Worm (Caenorhabditis elegans) whole organism, young adult: ENCODE data around the gene C45G9.12.
A peak's percentile ranks its signal among the peaks of the same experiment; 100 is the strongest.

Source experiments
- B0019.2 ChIP-seq: fragments of 200-800 bp; sonication (Bioruptor generic); conservative IDR thresholded peaks from 2 replicates; pipeline ENCODE4 v1.3.6; 2022; ENCODE audit warnings: missing genetic modification reagents, missing genetic modification characterization, missing compliant biosample characterization
- C06A6.2 ChIP-seq: fragments of 200-800 bp; sonication (Bioruptor generic); conservative IDR thresholded peaks from 2 replicates; pipeline ENCODE4 v1.3.6; 2022; ENCODE audit warnings: missing genetic modification characterization, missing compliant biosample characterization
- C17E4.6 ChIP-seq: fragments of 200-800 bp; sonication (Bioruptor generic); IDR thresholded peaks from 2 replicates; pipeline ENCODE4 v1.3.6; 2022; ENCODE audit warnings: missing genetic modification reagents, missing genetic modification characterization, missing compliant biosample characterization
- F23B12.7 ChIP-seq: sonication (generic microtip); optimal IDR thresholded peaks from 2 replicates; lab custom pipeline; 2017; ENCODE audit warnings: missing genetic modification characterization, mild to moderate bottlenecking, missing compliant biosample characterization, antibody characterized with exemption, moderate library complexity; ENCODE audit not compliant: insufficient read depth
- F33H1.4 ChIP-seq: fragments of 200-800 bp; sonication (Bioruptor generic); IDR thresholded peaks from 2 replicates; pipeline ENCODE4 v1.3.6; 2022; ENCODE audit warnings: missing genetic modification reagents, missing genetic modification characterization, missing compliant biosample characterization
- F39B2.1 ChIP-seq: fragments of 200-800 bp; sonication (Bioruptor generic); IDR thresholded peaks from 2 replicates; pipeline ENCODE4 v1.3.6; 2022; ENCODE audit warnings: missing genetic modification reagents, missing genetic modification characterization, missing compliant biosample characterization
- F52B5.7 ChIP-seq: sonication (generic microtip); optimal IDR thresholded peaks from 2 replicates; lab custom pipeline; 2016; ENCODE audit warnings: mild to moderate bottlenecking, missing genetic modification characterization, missing compliant biosample characterization
- F55B11.4 ChIP-seq: sonication (generic microtip); optimal IDR thresholded peaks from 2 replicates; lab custom pipeline; 2016; ENCODE audit warnings: missing compliant biosample characterization, missing genetic modification characterization, borderline replicate concordance; ENCODE audit not compliant: insufficient read depth
- K12H6.12 ChIP-seq: fragments of 200-800 bp; sonication (Bioruptor generic); optimal IDR thresholded peaks from 2 replicates; lab custom pipeline; 2018; ENCODE audit warnings: mild to moderate bottlenecking, missing genetic modification characterization, missing compliant biosample characterization
- T07F8.4 ChIP-seq: sonication (generic microtip); optimal IDR thresholded peaks from 2 replicates; lab custom pipeline; 2016; ENCODE audit warnings: mild to moderate bottlenecking, missing genetic modification characterization, moderate library complexity, missing compliant biosample characterization
- T26A5.8 ChIP-seq: sonication (generic microtip); optimal IDR thresholded peaks from 2 replicates; lab custom pipeline; 2016; ENCODE audit warnings: missing genetic modification characterization, missing compliant biosample characterization
- Y95B8A.8 ChIP-seq: fragments of 200-800 bp; sonication (Bioruptor generic); IDR thresholded peaks from 2 replicates; pipeline ENCODE4 v1.3.6; 2022; ENCODE audit warnings: missing genetic modification reagents, missing genetic modification characterization, missing compliant biosample characterization
- ZK185.1 ChIP-seq: sonication (generic microtip); optimal IDR thresholded peaks from 2 replicates; lab custom pipeline; 2016; ENCODE audit warnings: mild to moderate bottlenecking, missing genetic modification characterization, missing compliant biosample characterization; ENCODE audit not compliant: poor library complexity, severe bottlenecking
- atf-7 ChIP-seq: sonication (generic microtip); optimal IDR thresholded peaks from 2 replicates; lab custom pipeline; 2017; ENCODE audit warnings: mild to moderate bottlenecking, missing genetic modification characterization, missing compliant biosample characterization
- attf-3 ChIP-seq: fragments of 200-800 bp; sonication (Bioruptor generic); conservative IDR thresholded peaks from 2 replicates; pipeline ENCODE4 v1.3.6; 2022; ENCODE audit warnings: missing genetic modification reagents, missing genetic modification characterization, missing compliant biosample characterization
- cebp-2 ChIP-seq: fragments of 200-800 bp; sonication (Bioruptor generic); IDR thresholded peaks from 2 replicates; pipeline ENCODE4 v1.3.6; 2022; ENCODE audit warnings: missing genetic modification characterization, missing compliant biosample characterization
- ceh-100 ChIP-seq: fragments of 200-800 bp; sonication (Bioruptor generic); IDR thresholded peaks from 2 replicates; pipeline ENCODE4 v1.3.6; 2022; ENCODE audit warnings: missing genetic modification reagents, missing genetic modification characterization, missing compliant biosample characterization
- ceh-91 ChIP-seq: fragments of 200-800 bp; sonication (Bioruptor generic); IDR thresholded peaks from 2 replicates; pipeline ENCODE4 v1.3.6; 2022; ENCODE audit warnings: missing genetic modification reagents, missing genetic modification characterization, missing compliant biosample characterization
- die-1 ChIP-seq: sonication (generic microtip); optimal IDR thresholded peaks from 2 replicates; lab custom pipeline; 2016; ENCODE audit warnings: missing genotype, mild to moderate bottlenecking, missing genetic modification characterization, missing compliant biosample characterization
- dpff-1 ChIP-seq: sonication (generic microtip); optimal IDR thresholded peaks from 2 replicates; lab custom pipeline; 2017; ENCODE audit warnings: mild to moderate bottlenecking, missing genetic modification characterization, missing compliant biosample characterization
- egl-44 ChIP-seq: fragments of 200-800 bp; sonication (Bioruptor generic); IDR thresholded peaks from 2 replicates; pipeline ENCODE4 v1.3.6; 2022; ENCODE audit warnings: missing genetic modification reagents, missing genetic modification characterization, missing compliant biosample characterization
- fkh-3 ChIP-seq: sonication (generic microtip); optimal IDR thresholded peaks from 2 replicates; lab custom pipeline; 2016; ENCODE audit warnings: mild to moderate bottlenecking, missing genetic modification characterization, missing compliant biosample characterization
- let-607 ChIP-seq, 2 experiments: fragments of 200-800 bp in 1 of 2; sonication (Bioruptor generic) in 1 of 2; sonication (generic microtip) in 1 of 2; optimal IDR thresholded peaks; 2 replicates each; lab custom pipeline; 2016 to 2018; ENCODE audit warnings: mild to moderate bottlenecking in 2 of 2, missing compliant biosample characterization in 2 of 2, missing genetic modification characterization in 2 of 2, moderate library complexity in 2 of 2, missing genotype in 1 of 2
- lin-26 ChIP-seq: fragments of 200-800 bp; sonication (Bioruptor generic); IDR thresholded peaks from 2 replicates; pipeline ENCODE4 v1.3.6; 2022; ENCODE audit warnings: missing genetic modification reagents, missing genetic modification characterization, missing compliant biosample characterization
- lin-35 ChIP-seq, 3 experiments: fragments of 150-350 bp in 2 of 3; sonication (generic microtip) in 1 of 3; optimal IDR thresholded peaks; 2 replicates each; lab custom pipeline; 2014 to 2018; ENCODE audit warnings: missing biosample characterization in 3 of 3, missing genetic modification characterization in 3 of 3, missing genetic modification reagents in 3 of 3
- lin-40 ChIP-seq: sonication (generic microtip); optimal IDR thresholded peaks from 2 replicates; lab custom pipeline; 2016; ENCODE audit warnings: missing genetic modification characterization, mild to moderate bottlenecking, missing compliant biosample characterization, missing genotype, missing genetic modification reagents
- lir-1 ChIP-seq: fragments of 200-800 bp; sonication (Bioruptor generic); conservative IDR thresholded peaks from 2 replicates; pipeline ENCODE4 v1.3.6; 2022; ENCODE audit warnings: missing genetic modification reagents, missing genetic modification characterization, missing compliant biosample characterization
- mcd-1 ChIP-seq: fragments of 200-800 bp; sonication (Bioruptor generic); IDR thresholded peaks from 2 replicates; pipeline ENCODE4 v1.3.6; 2022; ENCODE audit warnings: missing genetic modification reagents, missing genetic modification characterization, missing compliant biosample characterization
- nfyb-1 ChIP-seq: fragments of 200-800 bp; sonication (Bioruptor generic); IDR thresholded peaks from 2 replicates; pipeline ENCODE4 v1.3.6; 2022; ENCODE audit warnings: missing genetic modification reagents, missing genetic modification characterization, missing compliant biosample characterization
- nhr-120 ChIP-seq: fragments of 200-800 bp; sonication (Bioruptor generic); IDR thresholded peaks from 2 replicates; pipeline ENCODE4 v1.3.6; 2022; ENCODE audit warnings: missing genetic modification characterization, missing compliant biosample characterization
- nhr-27 ChIP-seq: fragments of 200-800 bp; sonication (Bioruptor generic); optimal IDR thresholded peaks from 2 replicates; lab custom pipeline; 2018; ENCODE audit warnings: mild to moderate bottlenecking, missing genetic modification characterization, moderate library complexity, missing compliant biosample characterization
- nhr-90 ChIP-seq: sonication (generic microtip); optimal IDR thresholded peaks from 2 replicates; lab custom pipeline; 2016; ENCODE audit warnings: missing genotype, mild to moderate bottlenecking, missing genetic modification characterization, missing compliant biosample characterization
- pha-4 ChIP-seq: fragments of 150-350 bp; sonication (generic microtip); optimal IDR thresholded peaks from 2 replicates; lab custom pipeline; 2014; ENCODE audit warnings: missing biosample characterization, missing genetic modification reagents, missing genetic modification characterization
- rcor-1 ChIP-seq: fragments of 200-800 bp; sonication (Bioruptor generic); IDR thresholded peaks from 2 replicates; pipeline ENCODE4 v1.3.6; 2022; ENCODE audit warnings: missing genetic modification reagents, missing genetic modification characterization, missing compliant biosample characterization
- rec-8 ChIP-seq, 2 experiments: sonication (generic microtip); optimal IDR thresholded peaks; 2 replicates each; lab custom pipeline; 2016; ENCODE audit warnings: mild to moderate bottlenecking in 2 of 2, missing genetic modification characterization in 2 of 2, missing genetic modification reagents in 2 of 2, missing genotype in 2 of 2, missing biosample characterization in 1 of 2, missing compliant biosample characterization in 1 of 2, moderate library complexity in 1 of 2
- repo-1 ChIP-seq: sonication (generic microtip); optimal IDR thresholded peaks from 2 replicates; lab custom pipeline; 2017; ENCODE audit warnings: mild to moderate bottlenecking, missing genetic modification characterization, missing compliant biosample characterization
- sdz-38 ChIP-seq: sonication (generic microtip); optimal IDR thresholded peaks from 2 replicates; lab custom pipeline; 2016; ENCODE audit warnings: missing genotype, missing genetic modification characterization, missing compliant biosample characterization
- sea-2 ChIP-seq: fragments of 200-800 bp; sonication (Bioruptor generic); IDR thresholded peaks from 2 replicates; pipeline ENCODE4 v1.3.6; 2022; ENCODE audit warnings: missing genetic modification characterization, missing compliant biosample characterization
- snpc-3.4 ChIP-seq: sonication (generic microtip); optimal IDR thresholded peaks from 2 replicates; lab custom pipeline; 2017; ENCODE audit warnings: missing genetic modification characterization, mild to moderate bottlenecking, missing compliant biosample characterization, antibody characterized with exemption, moderate library complexity, missing genotype, missing genetic modification reagents
- snpc-4 ChIP-seq, 5 experiments: fragments of 150-350 bp in 1 of 5; sonication (generic microtip) in 4 of 5; optimal IDR thresholded peaks; 2 replicates each; lab custom pipeline; 2014 to 2018; ENCODE audit warnings: missing genetic modification characterization in 5 of 5, missing biosample characterization in 3 of 5, antibody characterized with exemption in 2 of 5, mild to moderate bottlenecking in 2 of 5, missing compliant biosample characterization in 2 of 5, missing genotype in 2 of 5, moderate library complexity in 2 of 5, missing genetic modification reagents in 1 of 5
- tlf-1 ChIP-seq: fragments of 200-800 bp; sonication (Bioruptor generic); optimal IDR thresholded peaks from 2 replicates; lab custom pipeline; 2018; ENCODE audit warnings: mild to moderate bottlenecking, missing genetic modification characterization, missing compliant biosample characterization
- unc-130 ChIP-seq: sonication (generic microtip); optimal IDR thresholded peaks from 2 replicates; lab custom pipeline; 2016; ENCODE audit warnings: missing genetic modification reagents, missing genetic modification characterization, missing compliant biosample characterization
- zfh-2 ChIP-seq: fragments of 200-800 bp; sonication (Bioruptor generic); conservative IDR thresholded peaks from 2 replicates; pipeline ENCODE4 v1.3.6; 2022; ENCODE audit warnings: missing genetic modification reagents, missing genetic modification characterization, missing compliant biosample characterization
- zim-3 ChIP-seq: sonication (generic microtip); optimal IDR thresholded peaks from 2 replicates; lab custom pipeline; 2017; ENCODE audit warnings: mild to moderate bottlenecking, missing genetic modification characterization, moderate library complexity, missing compliant biosample characterization
- ztf-18 ChIP-seq: sonication (generic microtip); optimal IDR thresholded peaks from 2 replicates; lab custom pipeline; 2016; ENCODE audit warnings: missing genotype, mild to moderate bottlenecking, missing genetic modification characterization, missing compliant biosample characterization
- ztf-22 ChIP-seq: fragments of 200-800 bp; sonication (Bioruptor generic); optimal IDR thresholded peaks from 2 replicates; lab custom pipeline; 2018; ENCODE audit warnings: mild to moderate bottlenecking, missing genetic modification characterization, moderate library complexity, missing compliant biosample characterization

C45G9.12 gene

DNA sequence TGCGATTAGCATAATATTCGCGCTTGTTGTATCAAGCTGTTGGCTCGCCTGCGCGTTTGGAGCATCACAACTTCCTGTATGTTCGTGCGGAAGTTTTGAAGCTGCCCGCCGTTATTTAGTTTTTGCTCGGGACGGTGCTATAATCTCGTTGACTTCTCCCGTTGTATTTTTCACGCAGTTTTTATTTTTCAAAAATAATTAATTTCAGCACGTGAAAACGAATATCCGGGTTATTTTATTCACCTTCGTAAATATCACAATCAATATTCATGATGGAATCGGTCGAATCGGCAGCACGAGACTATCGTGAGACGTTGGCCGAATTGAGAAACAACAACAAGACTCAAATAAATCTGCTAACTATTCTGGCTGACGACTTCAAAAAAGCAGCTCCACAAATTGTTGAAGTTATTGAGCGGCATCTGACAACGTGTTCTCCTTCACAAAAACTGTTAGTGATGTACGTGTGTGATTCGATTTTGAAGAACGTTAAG lies 46.2 kb downstream of the C45G9.12 start (continued):
- TF ChIP-seq egl-44 (GFP tag; lab: Robert Waterston, UW), result no peak; the same call in 1 of the 2 replicates
- TF ChIP-seq F23B12.7 (tag; lab: Kevin White, UChicago), result no peak
- peak; percentile 5 for TF ChIP-seq T07F8.4
- TF ChIP-seq ceh-100 (GFP tag; lab: Robert Waterston, UW), result no peak; the same call in 1 of the 2 replicates
- no peak for TF ChIP-seq snpc-4 (GFP tag; optimal IDR thresholded peaks at IDR 0.05; lab: Kevin White, UChicago)
- TF ChIP-seq snpc-4 (tag; optimal IDR thresholded peaks at IDR 0.05; lab: Kevin White, UChicago), result peak in 2 of 4 experiments; percentile 26 to 43
- no peak for TF ChIP-seq ztf-22 (GFP tag; lab: Kevin White, UChicago)
- peak; percentile 55; the same call in 1 of the 2 replicates for TF ChIP-seq lir-1 (GFP tag; lab: Robert Waterston, UW)
- TF ChIP-seq lin-35 (GFP tag; optimal IDR thresholded peaks at IDR 0.05; lab: Kevin White, UChicago), result peak in 1 of 3 experiments; percentile 20
- no peak for TF ChIP-seq lin-26 (GFP tag; lab: Robert Waterston, UW)
- TF ChIP-seq sea-2 (GFP tag; lab: Robert Waterston, UW), result no peak
- TF ChIP-seq zfh-2 (GFP tag; lab: Robert Waterston, UW), result no peak
- peak; percentile 84 for TF ChIP-seq Y95B8A.8 (GFP tag; lab: Robert Waterston, UW)
- no peak for TF ChIP-seq cebp-2 (GFP tag; lab: Robert Waterston, UW)
- TF ChIP-seq ZK185.1 (tag; lab: Kevin White, UChicago), result no peak
- no peak for TF ChIP-seq ztf-18 (tag; lab: Kevin White, UChicago)
- TF ChIP-seq F55B11.4, result no peak
- peak in 1 of 2 experiments; percentile 21 for TF ChIP-seq let-607 (tag; optimal IDR thresholded peaks at IDR 0.05; lab: Kevin White, UChicago)
- TF ChIP-seq nhr-120 (GFP tag; lab: Robert Waterston, UW), result 0 out of 2 replicates have a peak, but pooled peaks have one; percentile 4
- TF ChIP-seq sdz-38 (tag; lab: Kevin White, UChicago), result no peak
- TF ChIP-seq rcor-1 (GFP tag; lab: Robert Waterston, UW), result peak; percentile 57
- TF ChIP-seq nhr-90 (tag; lab: Kevin White, UChicago), result peak; percentile 45
- TF ChIP-seq B0019.2, result no peak
- peak; percentile 36; the same call in 1 of the 2 replicates for TF ChIP-seq F33H1.4 (GFP tag; lab: Robert Waterston, UW)
- TF ChIP-seq F39B2.1 (GFP tag; lab: Robert Waterston, UW), result 0 out of 2 replicates have a peak, but pooled peaks have one; percentile 58
- TF ChIP-seq repo-1 (tag; lab: Kevin White, UChicago), result peak; percentile 62
- TF ChIP-seq rec-8 (tag; optimal IDR thresholded peaks at IDR 0.05; lab: Kevin White, UChicago), result no peak
- no peak for TF ChIP-seq snpc-3.4
- TF ChIP-seq dpff-1 (tag; lab: Kevin White, UChicago), result no peak
- TF ChIP-seq die-1, result peak; percentile 23
- TF ChIP-seq mcd-1 (GFP tag; lab: Robert Waterston, UW), result peak; percentile 50; the same call in 1 of the 2 replicates
- TF ChIP-seq fkh-3 (tag; lab: Kevin White, UChicago), result no peak
- TF ChIP-seq nhr-27, result no peak
- no peak for TF ChIP-seq C06A6.2 (GFP tag; lab: Robert Waterston, UW)
- peak; percentile 67 for TF ChIP-seq tlf-1 (GFP tag; lab: Kevin White, UChicago)
- TF ChIP-seq T26A5.8, result no peak
- peak; percentile 16; the same call in 1 of the 2 replicates for TF ChIP-seq attf-3 (GFP tag; lab: Robert Waterston, UW)
- peak; percentile 64 for TF ChIP-seq F52B5.7 (tag; lab: Kevin White, UChicago)
- no peak for TF ChIP-seq C17E4.6 (GFP tag; lab: Robert Waterston, UW)
- no peak for TF ChIP-seq K12H6.12 (tag; lab: Kevin White, UChicago)
- TF ChIP-seq lin-40, result peak; percentile 28
- TF ChIP-seq zim-3 (tag; lab: Kevin White, UChicago), result peak; percentile 35
- 0 out of 2 replicates have a peak, but pooled peaks have one; percentile 65 for TF ChIP-seq nfyb-1 (GFP tag; lab: Robert Waterston, UW)
- TF ChIP-seq atf-7 (tag; lab: Kevin White, UChicago), result peak; percentile 27
- 0 out of 2 replicates have a peak, but pooled peaks have one; percentile 24 for TF ChIP-seq ceh-91 (GFP tag; lab: Robert Waterston, UW)
- peak; percentile 2 for TF ChIP-seq pha-4
- TF ChIP-seq unc-130, result no peak
